Fruit fly (Drosophila melanogaster): ENCODE data around the gene CG9981.

Gene CG9981

DNA sequence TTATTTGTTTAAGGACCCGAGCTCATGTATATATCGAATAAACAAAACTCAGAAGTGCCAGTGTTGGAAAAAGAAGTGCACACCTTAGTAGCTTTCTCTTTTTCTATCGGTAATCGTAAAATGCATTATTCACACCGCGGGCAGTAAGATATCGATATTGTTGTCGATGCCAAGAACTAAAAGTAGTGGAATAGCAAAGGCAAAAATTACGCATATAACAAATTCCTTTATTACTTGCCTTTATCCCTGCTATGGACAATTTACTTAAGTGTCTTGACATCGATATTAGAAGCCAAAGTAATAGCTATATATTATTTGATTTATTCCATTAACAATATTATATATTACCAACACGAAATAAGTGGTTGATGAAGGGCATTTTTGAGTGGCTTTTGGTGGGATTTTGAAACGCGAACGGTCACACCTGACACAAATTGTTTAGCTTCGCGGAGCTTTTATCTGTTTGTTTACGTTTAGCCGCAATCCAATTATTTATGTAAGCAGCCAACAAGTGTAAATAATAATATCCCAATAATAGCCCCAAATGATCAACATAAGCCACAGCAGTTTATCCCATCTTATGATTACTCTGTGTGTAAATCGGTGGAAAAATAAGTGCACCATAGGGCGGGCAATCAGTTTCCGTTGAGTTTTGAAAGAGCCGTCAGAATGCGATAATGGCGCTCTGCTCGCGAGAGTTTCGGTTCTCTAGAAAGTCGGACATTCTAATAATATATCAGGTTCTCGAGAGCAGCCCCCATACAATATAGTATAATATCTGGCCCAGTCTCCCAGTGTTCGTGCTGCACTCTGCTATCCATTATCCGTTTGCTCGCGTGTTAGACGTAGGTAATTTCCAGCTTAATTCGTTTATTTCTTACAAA is 19.8 kb downstream of the CG9981 start, which contains the start of the genes CG9992 and CG4239 (continued):
- TF ChIP-seq Nf-YA (GFP tag; IDR thresholded peaks at IDR 0.05) = no peak
- TF ChIP-seq Chrac-16 (GFP tag; optimal IDR thresholded peaks at IDR 0.05) = peak; percentile 70
- no peak; the same call in 2 of the 3 replicates for TF ChIP-seq vnd (GFP tag; IDR thresholded peaks at IDR 0.05; ENCODE audit: partially characterized antibody)
- TF ChIP-seq Hsf (GFP tag; optimal IDR thresholded peaks at IDR 0.05) = peak; percentile 51
- TF ChIP-seq fd102C (GFP tag; optimal IDR thresholded peaks at IDR 0.05) = no peak
- TF ChIP-seq CG10431 (GFP tag; optimal IDR thresholded peaks at IDR 0.05) = peak; percentile 93
- TF ChIP-seq Mes4 (GFP tag; optimal IDR thresholded peaks at IDR 0.05) = no peak
- no peak for TF ChIP-seq ham (GFP tag; IDR thresholded peaks at IDR 0.05)
- peak; percentile 68 for TF ChIP-seq zen (tag; optimal IDR thresholded peaks at IDR 0.05)
- peak; percentile 21 for TF ChIP-seq bab2 (GFP tag; optimal IDR thresholded peaks at IDR 0.05)
- TF ChIP-seq sd (tag; optimal IDR thresholded peaks at IDR 0.05) = peak; percentile 10
- TF ChIP-seq Blimp-1 (GFP tag; optimal IDR thresholded peaks at IDR 0.05) = peak; percentile 57
- no peak for TF ChIP-seq H2.0 (GFP tag; IDR thresholded peaks at IDR 0.05)
- peak; percentile 33; the same call in 1 of the 2 replicates for TF ChIP-seq E2f2 (GFP tag; IDR thresholded peaks at IDR 0.05)
- TF ChIP-seq CG7357 (GFP tag; IDR thresholded peaks at IDR 0.05) = peak; percentile 97
- TF ChIP-seq ap (GFP tag; IDR thresholded peaks at IDR 0.05) = no peak
- peak; percentile 51 for TF ChIP-seq pnt (GFP tag; optimal IDR thresholded peaks at IDR 0.05)
- 0 out of 3 replicates have a peak, but pooled peaks have one; percentile 51 for TF ChIP-seq CG11560 (tag; IDR thresholded peaks at IDR 0.05)
- peak; percentile 45; the same call in 1 of the 3 replicates for TF ChIP-seq CG14860 (GFP tag; IDR thresholded peaks at IDR 0.05; ENCODE audit: partially characterized antibody)
- TF ChIP-seq Atf6 (GFP tag; IDR thresholded peaks at IDR 0.05) = peak; percentile 62
- TF ChIP-seq MESR4 (GFP tag; optimal IDR thresholded peaks at IDR 0.05) = no peak
- TF ChIP-seq CG2678 (tag; optimal IDR thresholded peaks at IDR 0.05) = peak; percentile 74
- peak; percentile 93 for TF ChIP-seq CG10267 (tag; optimal IDR thresholded peaks at IDR 0.05)
- TF ChIP-seq CG8290 (GFP tag; optimal IDR thresholded peaks at IDR 0.05) = peak; percentile 74
- peak; percentile 18 to 61 for TF ChIP-seq CG8290 (tag; optimal IDR thresholded peaks at IDR 0.05)
- TF ChIP-seq Six4 (GFP tag; optimal IDR thresholded peaks at IDR 0.05) = no peak
- peak; percentile 64 for TF ChIP-seq Ptx1 (GFP tag; IDR thresholded peaks at IDR 0.05)
- no peak for TF ChIP-seq ERR (GFP tag; optimal IDR thresholded peaks at IDR 0.05)
- no peak for TF ChIP-seq CG18011 (GFP tag; optimal IDR thresholded peaks at IDR 0.05)
- no peak for TF ChIP-seq eyg (GFP tag; optimal IDR thresholded peaks at IDR 0.05)
- TF ChIP-seq klu (GFP tag; IDR thresholded peaks at IDR 0.05) = no peak
- TF ChIP-seq dmrt99B (tag; optimal IDR thresholded peaks at IDR 0.05) = peak; percentile 53
- no peak for TF ChIP-seq NC2β (GFP tag; optimal IDR thresholded peaks at IDR 0.05)
- TF ChIP-seq Max (GFP tag; optimal IDR thresholded peaks at IDR 0.05) = peak; percentile 49
- no peak for TF ChIP-seq Hey (tag; optimal IDR thresholded peaks at IDR 0.05)
- TF ChIP-seq h (optimal IDR thresholded peaks at IDR 0.05) = no peak
- no peak for TF ChIP-seq fru (optimal IDR thresholded peaks at IDR 0.05)
- peak; percentile 38; the same call in 1 of the 2 replicates for TF ChIP-seq CG8765 (GFP tag; IDR thresholded peaks at IDR 0.05)
- no peak for TF ChIP-seq Hand (GFP tag; optimal IDR thresholded peaks at IDR 0.05)
- no peak for TF ChIP-seq CG18476 (GFP tag; optimal IDR thresholded peaks at IDR 0.05)
- peak in 1 of 2 experiments; percentile 10 for TF ChIP-seq chif (GFP tag; optimal IDR thresholded peaks at IDR 0.05)
- TF ChIP-seq CG11398 (GFP tag; optimal IDR thresholded peaks at IDR 0.05) = no peak
- no peak for TF ChIP-seq CG33557 (GFP tag; optimal IDR thresholded peaks at IDR 0.05)
- no peak for TF ChIP-seq Vsx1 (GFP tag; optimal IDR thresholded peaks at IDR 0.05)
- TF ChIP-seq hth (optimal IDR thresholded peaks at IDR 0.05) = no peak
- TF ChIP-seq onecut (GFP tag; IDR thresholded peaks at IDR 0.05) = no peak
- peak; percentile 31 to 67 for TF ChIP-seq dpn (GFP tag; optimal IDR thresholded peaks at IDR 0.05)
